Fruit fly (Drosophila melanogaster) whole organism, prepupa: ENCODE measurements around the gene Orct2.

Source experiments
- CG11294 ChIP-seq: fragments of 200-800 bp; sonication (Bioruptor generic); IDR thresholded peaks from 2 replicates; pipeline ENCODE4 v1.3.6; 2022; ENCODE audit warnings: missing biosample characterization, missing genetic modification characterization
- CG11762 ChIP-seq: fragments of 200-800 bp; sonication (Bioruptor generic); optimal IDR thresholded peaks from 3 replicates; lab custom pipeline; 2016; ENCODE audit warnings: missing biosample characterization, missing genetic modification characterization; ENCODE audit not compliant: insufficient read depth
- CG11902 ChIP-seq: fragments of 200-800 bp; sonication (Bioruptor generic); optimal IDR thresholded peaks from 3 replicates; lab custom pipeline; 2016; ENCODE audit warnings: missing biosample characterization, missing genetic modification characterization
- CG15336 ChIP-seq: fragments of 200-800 bp; sonication (Bioruptor generic); IDR thresholded peaks from 2 replicates; pipeline ENCODE4 v1.3.6; 2022; ENCODE audit warnings: missing biosample characterization, missing genetic modification characterization
- CG1621 ChIP-seq: fragments of 200-800 bp; sonication (Bioruptor generic); optimal IDR thresholded peaks from 3 replicates; lab custom pipeline; 2018; ENCODE audit warnings: missing biosample characterization, mild to moderate bottlenecking, missing genetic modification characterization
- CG31627 ChIP-seq: fragments of 200-800 bp; sonication (Bioruptor generic); optimal IDR thresholded peaks from 3 replicates; lab custom pipeline; 2016; ENCODE audit warnings: missing biosample characterization, missing genetic modification characterization
- CG32006 ChIP-seq: fragments of 200-800 bp; sonication (Bioruptor generic); optimal IDR thresholded peaks from 3 replicates; lab custom pipeline; 2017; ENCODE audit warnings: missing biosample characterization, mild to moderate bottlenecking, missing genetic modification characterization
- CG34406 ChIP-seq: fragments of 200-800 bp; sonication (Bioruptor generic); optimal IDR thresholded peaks from 3 replicates; lab custom pipeline; 2016; ENCODE audit warnings: missing biosample characterization, missing genetic modification characterization
- CG3919 ChIP-seq: fragments of 200-800 bp; sonication (Bioruptor generic); optimal IDR thresholded peaks from 3 replicates; lab custom pipeline; 2016; ENCODE audit warnings: missing biosample characterization, missing genetic modification characterization
- CG4318 ChIP-seq: fragments of 200-800 bp; sonication (Bioruptor generic); optimal IDR thresholded peaks from 3 replicates; lab custom pipeline; 2017; ENCODE audit warnings: missing biosample characterization, mild to moderate bottlenecking, missing genetic modification characterization
- CG6163 ChIP-seq: fragments of 200-800 bp; sonication (Bioruptor generic); IDR thresholded peaks from 3 replicates; pipeline ENCODE4 v1.3.6; 2022; ENCODE audit warnings: missing biosample characterization, missing genetic modification characterization
- CG6276 ChIP-seq: fragments of 200-800 bp; sonication (Bioruptor generic); optimal IDR thresholded peaks from 2 replicates; lab custom pipeline; 2017; ENCODE audit warnings: missing biosample characterization, mild to moderate bottlenecking, missing genetic modification characterization
- CG6792 ChIP-seq: fragments of 200-800 bp; sonication (Bioruptor generic); optimal IDR thresholded peaks from 3 replicates; lab custom pipeline; 2016; ENCODE audit warnings: missing biosample characterization, missing genetic modification characterization
- CG6808 ChIP-seq: fragments of 200-800 bp; sonication (Bioruptor generic); optimal IDR thresholded peaks from 3 replicates; lab custom pipeline; 2017; ENCODE audit warnings: missing biosample characterization, missing genetic modification characterization, mild to moderate bottlenecking, moderate library complexity, missing genetic modification reagents
- CG6854 ChIP-seq: fragments of 200-800 bp; sonication (Bioruptor generic); optimal IDR thresholded peaks from 2 replicates; lab custom pipeline; 2017; ENCODE audit warnings: missing biosample characterization, mild to moderate bottlenecking, missing genetic modification characterization
- CG8119 ChIP-seq: fragments of 200-800 bp; sonication (Bioruptor generic); IDR thresholded peaks from 3 replicates; pipeline ENCODE4 v1.3.6; 2022; ENCODE audit warnings: missing biosample characterization, missing genetic modification characterization
- CG8319 ChIP-seq: fragments of 200-800 bp; sonication (Bioruptor generic); optimal IDR thresholded peaks from 3 replicates; lab custom pipeline; 2016; ENCODE audit warnings: missing biosample characterization, missing genetic modification characterization
- CG8632 ChIP-seq: fragments of 200-800 bp; sonication (Bioruptor generic); optimal IDR thresholded peaks from 3 replicates; lab custom pipeline; 2016; ENCODE audit warnings: missing biosample characterization, missing genetic modification characterization
- Eip75B ChIP-seq: fragments of 200-800 bp; sonication (Bioruptor generic); optimal IDR thresholded peaks from 3 replicates; lab custom pipeline; 2016; ENCODE audit warnings: missing biosample characterization, missing genetic modification characterization
- Eip78C ChIP-seq: fragments of 200-800 bp; sonication (Bioruptor generic); peaks from one replicate; lab custom pipeline; 2016; ENCODE audit warnings: missing biosample characterization, missing genetic modification characterization
- Eip93F ChIP-seq: fragments of 200-800 bp; sonication (Bioruptor generic); optimal IDR thresholded peaks from 2 replicates; lab custom pipeline; 2016; ENCODE audit warnings: missing biosample characterization, mild to moderate bottlenecking, missing genetic modification characterization
- Ets21C ChIP-seq: fragments of 200-800 bp; sonication (Bioruptor generic); optimal IDR thresholded peaks from 3 replicates; lab custom pipeline; 2016; ENCODE audit warnings: missing biosample characterization, missing genetic modification characterization
- Ets96B ChIP-seq: fragments of 200-800 bp; optimal IDR thresholded peaks from 2 replicates; lab custom pipeline; 2019; ENCODE audit warnings: missing biosample characterization, mild to moderate bottlenecking, missing genetic modification characterization, moderate library complexity
- Gug ChIP-seq: fragments of 200-800 bp; sonication (Bioruptor generic); IDR thresholded peaks from 2 replicates; pipeline ENCODE4 v1.3.6; 2022; ENCODE audit warnings: missing biosample characterization, missing genetic modification characterization
- Hr38 ChIP-seq: sonication (Bioruptor generic); optimal IDR thresholded peaks from 2 replicates; lab custom pipeline; 2016; ENCODE audit warnings: missing biosample characterization, missing genetic modification characterization
- Lpt ChIP-seq: fragments of 200-800 bp; sonication (Bioruptor generic); optimal IDR thresholded peaks from 3 replicates; lab custom pipeline; 2016; ENCODE audit warnings: missing biosample characterization, missing genetic modification characterization
- Sox14 ChIP-seq: fragments of 200-800 bp; sonication (Bioruptor generic); optimal IDR thresholded peaks from 3 replicates; lab custom pipeline; 2016; ENCODE audit warnings: missing biosample characterization, missing genetic modification characterization
- achi ChIP-seq: fragments of 200-800 bp; sonication (Bioruptor generic); optimal IDR thresholded peaks from 3 replicates; lab custom pipeline; 2016; ENCODE audit warnings: missing biosample characterization, missing genetic modification characterization
- cyc ChIP-seq: fragments of 200-800 bp; sonication (Bioruptor generic); optimal IDR thresholded peaks from 3 replicates; lab custom pipeline; 2016; ENCODE audit warnings: missing biosample characterization, missing genetic modification characterization
- dac ChIP-seq: fragments of 200-800 bp; sonication (Bioruptor generic); optimal IDR thresholded peaks from 2 replicates; lab custom pipeline; 2017; ENCODE audit warnings: missing biosample characterization, mild to moderate bottlenecking, missing genetic modification characterization
- dsx ChIP-seq: fragments of 200-800 bp; optimal IDR thresholded peaks from 3 replicates; lab custom pipeline; 2019; ENCODE audit warnings: missing biosample characterization, mild to moderate bottlenecking, missing genetic modification characterization, moderate library complexity; ENCODE audit not compliant: poor library complexity, severe bottlenecking
- eg ChIP-seq: fragments of 200-800 bp; sonication (Bioruptor generic); IDR thresholded peaks from 3 replicates; pipeline ENCODE4 v1.3.6; 2022; ENCODE audit warnings: missing biosample characterization, missing genetic modification characterization
- esn ChIP-seq: fragments of 200-800 bp; sonication (Bioruptor generic); optimal IDR thresholded peaks from 2 replicates; lab custom pipeline; 2016; ENCODE audit warnings: missing biosample characterization, mild to moderate bottlenecking, missing genetic modification characterization, moderate library complexity
- fd59A ChIP-seq: fragments of 200-800 bp; sonication (Bioruptor generic); optimal IDR thresholded peaks from 2 replicates; lab custom pipeline; 2017; ENCODE audit warnings: missing biosample characterization, mild to moderate bottlenecking, missing genetic modification characterization, missing genetic modification reagents
- fd85E ChIP-seq: fragments of 200-800 bp; sonication (Bioruptor generic); optimal IDR thresholded peaks from 3 replicates; lab custom pipeline; 2016; ENCODE audit warnings: missing biosample characterization, missing genetic modification characterization
- fkh ChIP-seq: fragments of 200-800 bp; sonication (Bioruptor generic); optimal IDR thresholded peaks from 3 replicates; lab custom pipeline; 2017; ENCODE audit warnings: missing biosample characterization, mild to moderate bottlenecking, missing genetic modification characterization, moderate library complexity
- net ChIP-seq: fragments of 200-800 bp; sonication (Bioruptor generic); optimal IDR thresholded peaks from 3 replicates; lab custom pipeline; 2016; ENCODE audit warnings: missing biosample characterization, missing genetic modification characterization
- pdm3 ChIP-seq: fragments of 200-800 bp; sonication (Bioruptor generic); optimal IDR thresholded peaks from 3 replicates; lab custom pipeline; 2016; ENCODE audit warnings: missing biosample characterization, missing genetic modification characterization
- ss ChIP-seq, 2 experiments: fragments of 200-800 bp; sonication (Bioruptor generic); optimal IDR thresholded peaks; 2 replicates in 1 of 2; 3 replicates in 1 of 2; lab custom pipeline; 2017 to 2018; ENCODE audit warnings: mild to moderate bottlenecking in 2 of 2, missing biosample characterization in 2 of 2, missing genetic modification characterization in 2 of 2, moderate library complexity in 1 of 2
- svp ChIP-seq: fragments of 200-800 bp; sonication (Bioruptor generic); peaks from one replicate; lab custom pipeline; 2016; ENCODE audit warnings: missing biosample characterization, missing genetic modification characterization
- topi ChIP-seq: fragments of 200-800 bp; sonication (Bioruptor generic); optimal IDR thresholded peaks from 3 replicates; lab custom pipeline; 2016; ENCODE audit warnings: missing biosample characterization, missing genetic modification characterization
- vri ChIP-seq: fragments of 200-800 bp; sonication (Bioruptor generic); optimal IDR thresholded peaks from 3 replicates; lab custom pipeline; 2016; ENCODE audit warnings: missing biosample characterization, mild to moderate bottlenecking, missing genetic modification characterization

Orct2 gene

dm6 chr3R:24263588-24264413, 9.0 kb upstream of the Orct2 start (continued):
- no peak for TF ChIP-seq net (GFP tag; lab: Kevin White, UChicago)
- peak; percentile 14 for TF ChIP-seq Lpt (GFP tag; lab: Kevin White, UChicago)
- no peak for TF ChIP-seq CG8119
- TF ChIP-seq esn, result peak; percentile 35
- TF ChIP-seq CG8632 (GFP tag; lab: Kevin White, UChicago), result no peak
- no peak for TF ChIP-seq CG34406 (GFP tag; lab: Kevin White, UChicago)
- TF ChIP-seq Ets96B (tag; lab: Kevin White, UChicago), result peak; percentile 41
- TF ChIP-seq CG6808 (GFP tag; lab: Kevin White, UChicago), result no peak
- no peak for TF ChIP-seq Hr38 (GFP tag; lab: Kevin White, UChicago)
- TF ChIP-seq CG1621, result no peak
- TF ChIP-seq CG11294 (GFP tag; lab: Robert Waterston, UW), result no peak
- TF ChIP-seq eg (GFP tag; lab: Robert Waterston, UW), result 0 out of 3 replicates have a peak, but pooled peaks have one; percentile 28
- TF ChIP-seq CG6163 (GFP tag; lab: Robert Waterston, UW), result no peak
- TF ChIP-seq achi, result peak; percentile 6
- no peak for TF ChIP-seq CG6276 (GFP tag; lab: Kevin White, UChicago)
- TF ChIP-seq CG31627 (GFP tag; lab: Kevin White, UChicago), result peak; percentile 26
- peak; percentile 22 for TF ChIP-seq Eip75B (GFP tag; lab: Kevin White, UChicago)
- TF ChIP-seq CG6792 (GFP tag; lab: Kevin White, UChicago), result no peak
- TF ChIP-seq fd59A (GFP tag; lab: Kevin White, UChicago), result no peak
- no peak for TF ChIP-seq Sox14 (GFP tag; lab: Kevin White, UChicago)
- TF ChIP-seq Eip78C (GFP tag; lab: Kevin White, UChicago), result peak; percentile 72
- TF ChIP-seq cyc, result no peak
- TF ChIP-seq CG11762 (GFP tag; lab: Kevin White, UChicago), result peak; percentile 22
- TF ChIP-seq topi (GFP tag; lab: Kevin White, UChicago), result peak; percentile 16
- TF ChIP-seq pdm3 (GFP tag; lab: Kevin White, UChicago), result peak; percentile 24
- no peak for TF ChIP-seq CG8319 (GFP tag; lab: Kevin White, UChicago)
- no peak for TF ChIP-seq Eip93F (GFP tag; lab: Kevin White, UChicago)
- no peak for TF ChIP-seq Gug (GFP tag; lab: Robert Waterston, UW)
- TF ChIP-seq dac (GFP tag; lab: Kevin White, UChicago), result peak; percentile 27
- peak; percentile 69 for TF ChIP-seq svp (GFP tag; lab: Kevin White, UChicago)
- no peak for TF ChIP-seq CG11902
- no peak for TF ChIP-seq Ets21C (GFP tag; lab: Kevin White, UChicago)
- no peak for TF ChIP-seq fkh (GFP tag; lab: Kevin White, UChicago)
- no peak for TF ChIP-seq CG6854
- TF ChIP-seq CG32006 (GFP tag; lab: Kevin White, UChicago), result peak; percentile 34
- TF ChIP-seq CG15336 (GFP tag; lab: Robert Waterston, UW), result peak; percentile 61; the same call in 1 of the 2 replicates
- no peak for TF ChIP-seq fd85E
- TF ChIP-seq, all 60 proteins: peak for 23

- TF ChIP-seq ss (GFP tag; optimal IDR thresholded peaks at IDR 0.05; lab: Kevin White, UChicago) (no peak), CG3919 (peak; percentile 4), Gug (GFP tag; lab: Robert Waterston, UW) (no peak), CG15336 (GFP tag; lab: Robert Waterston, UW) (0 out of 2 replicates have a peak, but pooled peaks have one; percentile 0), Sox14 (GFP tag; lab: Kevin White, UChicago) (no peak), CG4318 (no peak), CG8632 (GFP tag; lab: Kevin White, UChicago) (no peak), Eip78C (GFP tag; lab: Kevin White, UChicago) (peak; percentile 69), fkh (GFP tag; lab: Kevin White, UChicago) (peak; percentile 59), vri (GFP tag; lab: Kevin White, UChicago) (peak; percentile 27), dsx (GFP tag; lab: Kevin White, UChicago) (peak; percentile 12), Eip93F (GFP tag; lab: Kevin White, UChicago) (no peak), svp (GFP tag; lab: Kevin White, UChicago) (peak; percentile 63)
Measured at dm6 chr3R:24264414-24265363, 8.1 kb upstream of the Orct2 start.
